Worm (Caenorhabditis elegans) whole organism, L1 larva: ENCODE measurements around the gene aptf-2.

ENCODE experiments used
- ceh-82 ChIP-seq, 3 experiments: fragments of 150-350 bp in 1 of 3; sonication (generic microtip) in 2 of 3; optimal IDR thresholded peaks; 2 replicates each; lab custom pipeline; 2014 to 2017; ENCODE audit warnings: missing biosample characterization in 3 of 3, missing genetic modification characterization in 3 of 3
- elt-2 ChIP-seq: sonication (generic microtip); optimal IDR thresholded peaks from 2 replicates; lab custom pipeline; 2016; ENCODE audit warnings: missing genetic modification characterization, mild to moderate bottlenecking, inconsistent platforms, missing compliant biosample characterization, missing genetic modification reagents
- lin-39 ChIP-seq: fragments of 150-350 bp; optimal IDR thresholded peaks from 2 replicates; lab custom pipeline; 2014; ENCODE audit warnings: missing biosample characterization, missing genetic modification reagents, missing genetic modification characterization
- lir-3 ChIP-seq: sonication (generic microtip); optimal IDR thresholded peaks from 2 replicates; lab custom pipeline; 2016; ENCODE audit warnings: mild to moderate bottlenecking, missing genetic modification characterization, moderate library complexity, missing compliant biosample characterization; ENCODE audit not compliant: poor library complexity
- mdl-1 ChIP-seq, 2 experiments: fragments of 150-350 bp; optimal IDR thresholded peaks; 2 replicates each; lab custom pipeline; 2014 to 2017; ENCODE audit warnings: missing biosample characterization in 2 of 2, missing genetic modification characterization in 2 of 2, inconsistent platforms in 1 of 2
- nhr-237 ChIP-seq: fragments of 150-350 bp; optimal IDR thresholded peaks from 2 replicates; lab custom pipeline; 2014; ENCODE audit warnings: missing biosample characterization, missing genetic modification characterization
- skn-1 ChIP-seq: fragments of 150-350 bp; optimal IDR thresholded peaks from 2 replicates; lab custom pipeline; 2014; ENCODE audit warnings: missing biosample characterization, missing genetic modification characterization

DNA sequence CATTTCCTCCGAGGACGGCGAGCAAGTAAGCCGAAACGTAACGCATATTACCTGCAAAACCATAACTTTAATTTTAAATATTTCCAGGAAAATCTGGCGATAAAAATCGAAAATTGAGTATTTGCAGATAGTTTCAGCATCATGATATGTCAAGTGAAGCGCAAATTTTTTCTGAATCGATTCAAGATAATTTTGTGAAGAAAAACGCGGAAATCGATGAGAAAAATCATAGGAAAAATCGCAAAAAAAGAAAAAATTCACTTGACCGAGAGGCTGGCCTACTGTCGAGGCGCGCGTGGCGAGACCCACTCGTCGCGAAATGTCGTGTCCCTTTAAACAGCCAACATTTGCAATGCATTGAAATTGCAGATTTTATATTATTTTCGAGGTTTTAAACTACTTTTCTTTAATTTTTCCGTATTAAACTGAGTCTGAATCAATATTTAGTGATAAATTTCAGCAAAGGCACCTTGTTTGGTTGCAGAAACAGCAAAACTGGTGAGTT lies 45.6 kb downstream of the aptf-2 start, which contains the start of the genes rla-2, popl-7 and Y62E10A.24:
- TF ChIP-seq ceh-82 (tag; optimal IDR thresholded peaks at IDR 0.05; lab: Kevin White, UChicago) = peak in 2 of 3 experiments; percentile 10 to 33
- TF ChIP-seq lin-39 (tag; lab: Kevin White, UChicago) = no peak
- no peak for TF ChIP-seq nhr-237 (tag; lab: Kevin White, UChicago)
- TF ChIP-seq lir-3 = no peak
- no peak for TF ChIP-seq elt-2
- TF ChIP-seq mdl-1 (tag; optimal IDR thresholded peaks at IDR 0.05; lab: Kevin White, UChicago) = no peak
- peak; percentile 29 for TF ChIP-seq skn-1 (tag; lab: Kevin White, UChicago)
